Fruit fly (Drosophila melanogaster): ENCODE results near the gene CG1750.

The CG1750 gene

dm6 chr3R:31222125-31222889 is 32.4 kb downstream of the CG1750 start (continued):
- TF ChIP-seq Abd-B (GFP tag; optimal IDR thresholded peaks at IDR 0.05) (peak; percentile 77), CG3726 (GFP tag; IDR thresholded peaks at IDR 0.05) (no peak), zen2 (GFP tag; IDR thresholded peaks at IDR 0.05; ENCODE audit: partially characterized antibody) (no peak), CG10267 (tag; optimal IDR thresholded peaks at IDR 0.05) (peak; percentile 75), Hmr (GFP tag; optimal IDR thresholded peaks at IDR 0.05) (peak; percentile 95), Lhr (GFP tag; optimal IDR thresholded peaks at IDR 0.05) (peak; percentile 54), crol (GFP tag; IDR thresholded peaks at IDR 0.05) (peak; percentile 82; the same call in 1 of the 2 replicates), CG18476 (GFP tag; optimal IDR thresholded peaks at IDR 0.05) (peak; percentile 76), Optix (GFP tag; IDR thresholded peaks at IDR 0.05) (no peak), her (GFP tag; optimal IDR thresholded peaks at IDR 0.05) (peak; percentile 83), fd3F (GFP tag; optimal IDR thresholded peaks at IDR 0.05) (peak; percentile 64), mam (GFP tag; optimal IDR thresholded peaks at IDR 0.05) (peak; percentile 90), CG6683 (GFP tag; optimal IDR thresholded peaks at IDR 0.05) (peak; percentile 71), Sry-δ (GFP tag; optimal IDR thresholded peaks at IDR 0.05) (peak; percentile 24), Neu2 (GFP tag; optimal IDR thresholded peaks at IDR 0.05; ENCODE audit: borderline replicate concordance) (peak; percentile 16), CG4424 (GFP tag; optimal IDR thresholded peaks at IDR 0.05) (peak; percentile 68), Kr (GFP tag; optimal IDR thresholded peaks at IDR 0.05) (no peak), CG1024 (GFP tag; IDR thresholded peaks at IDR 0.05) (no peak), org-1 (GFP tag; optimal IDR thresholded peaks at IDR 0.05) (peak; percentile 90), CG10321 (GFP tag; IDR thresholded peaks at IDR 0.05) (no peak), CG4360 (GFP tag; IDR thresholded peaks at IDR 0.05) (no peak), nerfin-2 (GFP tag; IDR thresholded peaks at IDR 0.05; ENCODE audit: partially characterized antibody) (no peak), BEAF-32 (GFP tag; optimal IDR thresholded peaks at IDR 0.05) (no peak), CG10979 (tag; optimal IDR thresholded peaks at IDR 0.05) (peak; percentile 83), Sox102F (GFP tag; optimal IDR thresholded peaks at IDR 0.05) (peak; percentile 81), CG1603 (tag; optimal IDR thresholded peaks at IDR 0.05) (peak; percentile 84), cas (GFP tag; IDR thresholded peaks at IDR 0.05) (no peak), CG7372 (GFP tag; IDR thresholded peaks at IDR 0.05) (no peak), sens (GFP tag) (peak; percentile 97), p53 (GFP tag; optimal IDR thresholded peaks at IDR 0.05) (peak; percentile 37), CG7987 (GFP tag; optimal IDR thresholded peaks at IDR 0.05) (no peak), lov (optimal IDR thresholded peaks at IDR 0.05) (no peak), lov (GFP tag; IDR thresholded peaks at IDR 0.05) (no peak), CkIIα-i1 (GFP tag; IDR thresholded peaks at IDR 0.05) (no peak), PHDP (tag; optimal IDR thresholded peaks at IDR 0.05) (peak; percentile 88), sima (GFP tag; optimal IDR thresholded peaks at IDR 0.05) (peak; percentile 46), CG1647 (GFP tag; optimal IDR thresholded peaks at IDR 0.05) (peak; percentile 62), crc (GFP tag; optimal IDR thresholded peaks at IDR 0.05) (peak; percentile 80), gcm (GFP tag; optimal IDR thresholded peaks at IDR 0.05) (peak; percentile 63), caup (GFP tag; optimal IDR thresholded peaks at IDR 0.05; ENCODE audit: severe bottlenecking) (peak; percentile 89), CG7963 (GFP tag; IDR thresholded peaks at IDR 0.05; ENCODE audit: partially characterized antibody) (no peak), rib (GFP tag; IDR thresholded peaks at IDR 0.05) (no peak), Elba2 (GFP tag; optimal IDR thresholded peaks at IDR 0.05) (peak; percentile 17), sug (tag; optimal IDR thresholded peaks at IDR 0.05) (peak; percentile 72), D19B (GFP tag; optimal IDR thresholded peaks at IDR 0.05) (peak; percentile 67), E2f2 (GFP tag; IDR thresholded peaks at IDR 0.05) (no peak), run (tag; optimal IDR thresholded peaks at IDR 0.05) (peak; percentile 48), Dp (GFP tag; optimal IDR thresholded peaks at IDR 0.05) (no peak), CG10654 (GFP tag; optimal IDR thresholded peaks at IDR 0.05) (peak; percentile 61)

All from whole organism, embryonic.